Worm (Caenorhabditis elegans): ENCODE measurements around the gene K02D10.8.

ce11 chrIII:8754682-8755081 is 31.5 kb upstream of the K02D10.8 start, which contains the start of gene tomm-70:
- no peak for TF ChIP-seq sem-2 (GFP tag; optimal IDR thresholded peaks at IDR 0.05)
- TF ChIP-seq ceh-43 (GFP tag; optimal IDR thresholded peaks at IDR 0.05), result no peak
- TF ChIP-seq snpc-4 (tag; optimal IDR thresholded peaks at IDR 0.05), result no peak
- no peak for TF ChIP-seq nhr-237 (tag; optimal IDR thresholded peaks at IDR 0.05)
- no peak for TF ChIP-seq unc-62 (GFP tag; optimal IDR thresholded peaks at IDR 0.05)
- TF ChIP-seq drap-1 (GFP tag; optimal IDR thresholded peaks at IDR 0.05), result no peak
- TF ChIP-seq unc-120 (tag; optimal IDR thresholded peaks at IDR 0.05; ENCODE audit: poor library complexity, severe bottlenecking), result no peak
- no peak for TF ChIP-seq nhr-76 (tag; optimal IDR thresholded peaks at IDR 0.05)
- no peak for TF ChIP-seq blmp-1 (tag; optimal IDR thresholded peaks at IDR 0.05)
- no peak for TF ChIP-seq pha-4 (tag; optimal IDR thresholded peaks at IDR 0.05)
- no peak for TF ChIP-seq sptf-1 (tag; optimal IDR thresholded peaks at IDR 0.05)
